Worm (Caenorhabditis elegans): Measurements from ENCODE around the gene gst-26.

gst-26 gene

ce11 chrII:15119537-15120360, 44.6 kb downstream of the gst-26 start, which contains the start of gene arp-1:
Gene arp-1 (plus strand): TSS chrII:15120301.
- TF ChIP-seq ceh-28 (tag; optimal IDR thresholded peaks at IDR 0.05): no peak
- peak; percentile 42 for TF ChIP-seq dve-1 (tag; optimal IDR thresholded peaks at IDR 0.05; ENCODE audit: insufficient read depth)
- TF ChIP-seq F44E2.7 (GFP tag; IDR thresholded peaks at IDR 0.05): no peak
- no peak for TF ChIP-seq daf-8 (GFP tag; IDR thresholded peaks at IDR 0.05)
- peak; percentile 68 for TF ChIP-seq mep-1 (tag; optimal IDR thresholded peaks at IDR 0.05)
- TF ChIP-seq nhr-25 (tag; optimal IDR thresholded peaks at IDR 0.05; ENCODE audit: borderline replicate concordance, insufficient read depth): peak; percentile 27
- TF ChIP-seq lin-13 (GFP tag; optimal IDR thresholded peaks at IDR 0.05): peak; percentile 42
- peak; percentile 60 for TF ChIP-seq hmg-1.1 (GFP tag; IDR thresholded peaks at IDR 0.05)
- no peak for TF ChIP-seq zag-1 (tag; optimal IDR thresholded peaks at IDR 0.05)
- TF ChIP-seq mes-2 (tag; optimal IDR thresholded peaks at IDR 0.05; ENCODE audit: poor library complexity, severe bottlenecking): peak; percentile 67
- TF ChIP-seq nhr-77 (tag; optimal IDR thresholded peaks at IDR 0.05): peak; percentile 24
- no peak for TF ChIP-seq arid-1 (GFP tag; conservative IDR thresholded peaks at IDR 0.05)
- no peak for TF ChIP-seq nhr-237 (tag; optimal IDR thresholded peaks at IDR 0.05)
- peak; percentile 89 for TF ChIP-seq T20F7.1 (GFP tag; optimal IDR thresholded peaks at IDR 0.05)
- no peak for TF ChIP-seq daf-16 (GFP tag; optimal IDR thresholded peaks at IDR 0.05)
- TF ChIP-seq daf-16 (tag; optimal IDR thresholded peaks at IDR 0.05): peak; percentile 9
- peak; percentile 80 for TF ChIP-seq Y48G9A.11 (GFP tag; IDR thresholded peaks at IDR 0.05)
- TF ChIP-seq cey-2 (tag; optimal IDR thresholded peaks at IDR 0.05; ENCODE audit: borderline replicate concordance, insufficient read depth): no peak
- TF ChIP-seq ztf-11 (tag; optimal IDR thresholded peaks at IDR 0.05): no peak
- TF ChIP-seq vab-7 (GFP tag; IDR thresholded peaks at IDR 0.05): no peak
- TF ChIP-seq spr-3 (GFP tag; optimal IDR thresholded peaks at IDR 0.05): peak; percentile 92
- peak; percentile 92 for TF ChIP-seq spr-1 (tag; optimal IDR thresholded peaks at IDR 0.05)
- TF ChIP-seq egl-43 (GFP tag; IDR thresholded peaks at IDR 0.05): no peak
- 0 out of 2 replicates have a peak, but pooled peaks have one; percentile 10 for TF ChIP-seq T26A8.4 (GFP tag; IDR thresholded peaks at IDR 0.05)
- TF ChIP-seq lin-38 (GFP tag; IDR thresholded peaks at IDR 0.05): peak; percentile 32; the same call in 1 of the 2 replicates
- TF ChIP-seq lsy-2 (tag; optimal IDR thresholded peaks at IDR 0.05): peak; percentile 19 to 68
- TF ChIP-seq tag-97 (GFP tag; IDR thresholded peaks at IDR 0.05): no peak
- TF ChIP-seq unc-130 (GFP tag; optimal IDR thresholded peaks at IDR 0.05): no peak
- TF ChIP-seq dpl-1 (GFP tag; optimal IDR thresholded peaks at IDR 0.05): peak; percentile 57
- TF ChIP-seq dmd-6 (GFP tag; IDR thresholded peaks at IDR 0.05): 0 out of 2 replicates have a peak, but pooled peaks have one; percentile 7
- TF ChIP-seq ceh-20 (GFP tag; IDR thresholded peaks at IDR 0.05): no peak
- no peak for TF ChIP-seq pha-4 (GFP tag; IDR thresholded peaks at IDR 0.05)
- TF ChIP-seq pha-4 (tag; optimal IDR thresholded peaks at IDR 0.05): peak; percentile 65
- peak; percentile 14 for TF ChIP-seq rbr-2 (tag; optimal IDR thresholded peaks at IDR 0.05)
- TF ChIP-seq nhr-28 (tag; optimal IDR thresholded peaks at IDR 0.05): peak; percentile 68
